Worm (Caenorhabditis elegans): ENCODE data around the gene zig-8.

- TF ChIP-seq peb-1 (tag; optimal IDR thresholded peaks at IDR 0.05) (no peak), nhr-11 (tag; optimal IDR thresholded peaks at IDR 0.05) (no peak), lin-13 (GFP tag; optimal IDR thresholded peaks at IDR 0.05) (no peak), skn-1 (tag; optimal IDR thresholded peaks at IDR 0.05) (no peak), nhr-6 (tag; optimal IDR thresholded peaks at IDR 0.05) (no peak), alr-1 (tag; optimal IDR thresholded peaks at IDR 0.05) (no peak), mab-5 (tag; optimal IDR thresholded peaks at IDR 0.05) (no peak), nhr-12 (tag; optimal IDR thresholded peaks at IDR 0.05) (no peak), fos-1 (tag; optimal IDR thresholded peaks at IDR 0.05) (no peak), ceh-16 (tag; optimal IDR thresholded peaks at IDR 0.05) (no peak), crh-2 (tag; optimal IDR thresholded peaks at IDR 0.05) (no peak), mdl-1 (tag; optimal IDR thresholded peaks at IDR 0.05) (no peak)
Measured at ce11 chrIII:13131220-13131619, 11.6 kb downstream of the zig-8 start.

Measured in whole organism, L2 larva.